Fruit fly (Drosophila melanogaster): ENCODE data around the gene tzn.

tzn gene

DNA sequence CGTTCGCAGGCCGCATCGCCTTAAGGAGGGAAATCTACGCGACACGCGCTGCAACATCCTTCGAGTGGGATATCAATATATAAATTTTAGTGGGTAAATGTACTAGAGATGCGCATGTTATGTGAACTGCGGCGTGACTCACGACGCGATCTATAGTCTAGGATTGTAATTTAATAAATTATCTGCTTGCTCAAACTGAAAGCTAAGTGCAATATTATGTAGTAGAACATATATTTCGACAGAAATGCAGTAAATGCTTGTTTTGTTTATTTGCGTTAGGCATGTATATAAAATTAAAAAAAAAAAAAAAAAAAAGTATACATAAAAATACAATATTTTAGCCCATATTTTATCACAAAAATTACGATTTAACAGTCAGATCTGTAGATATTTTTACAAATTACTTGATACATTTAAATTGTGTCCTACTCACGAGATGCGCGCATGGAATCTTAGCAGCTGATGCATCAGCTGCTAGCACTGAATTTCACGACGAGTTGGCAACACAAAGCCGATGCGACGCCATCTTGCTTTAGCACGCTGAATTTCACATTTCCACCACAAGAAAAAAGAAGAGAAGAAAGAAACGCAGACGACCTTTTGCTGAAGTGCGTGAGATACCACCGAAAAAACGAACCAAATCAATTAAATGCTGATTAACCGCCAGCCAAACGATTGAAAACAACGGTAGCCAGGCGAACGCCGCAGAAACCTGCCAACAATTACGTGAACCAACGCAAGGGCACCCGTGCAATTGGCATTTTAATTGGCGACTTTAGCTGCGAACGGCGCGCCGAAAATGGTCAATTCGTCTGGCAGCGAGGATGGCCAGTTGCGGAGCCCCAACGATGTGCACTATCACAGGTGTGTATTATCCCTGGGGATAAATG is 27.2 kb upstream of the tzn start, which contains the start of the genes CG4042 and Pitslre:
Gene CG4042 (minus strand): TSS at position 507 of the 890 bp plus-strand sequence.
Gene Pitslre (plus strand): TSS at position 528 of the 890 bp plus-strand sequence.
- TF ChIP-seq CG31441 (GFP tag; IDR thresholded peaks at IDR 0.05) (0 out of 2 replicates have a peak, but pooled peaks have one; percentile 33), CG3847 (GFP tag; IDR thresholded peaks at IDR 0.05) (peak; percentile 33), cg (GFP tag; optimal IDR thresholded peaks at IDR 0.05) (no peak), Jarid2 (GFP tag; optimal IDR thresholded peaks at IDR 0.05) (no peak), cas (GFP tag; IDR thresholded peaks at IDR 0.05) (no peak), MBD-R2 (GFP tag; IDR thresholded peaks at IDR 0.05) (peak; percentile 64), CG14050 (GFP tag; IDR thresholded peaks at IDR 0.05) (no peak), lmd (GFP tag; IDR thresholded peaks at IDR 0.05) (0 out of 2 replicates have a peak, but pooled peaks have one; percentile 17), gcm2 (GFP tag; optimal IDR thresholded peaks at IDR 0.05) (no peak), Taf1 (GFP tag; IDR thresholded peaks at IDR 0.05) (no peak), sna (GFP tag; IDR thresholded peaks at IDR 0.05; ENCODE audit: partially characterized antibody) (peak; percentile 69; the same call in 1 of the 2 replicates), Doc3 (GFP tag; IDR thresholded peaks at IDR 0.05; ENCODE audit: partially characterized antibody) (peak; percentile 75), cato (GFP tag; optimal IDR thresholded peaks at IDR 0.05; ENCODE audit: borderline replicate concordance) (peak; percentile 51), CG43689 (GFP tag; IDR thresholded peaks at IDR 0.05) (no peak), CG3065 (GFP tag; optimal IDR thresholded peaks at IDR 0.05) (no peak), ac (GFP tag; optimal IDR thresholded peaks at IDR 0.05) (no peak), CG3995 (GFP tag; optimal IDR thresholded peaks at IDR 0.05) (peak; percentile 26), GATAe (GFP tag; conservative IDR thresholded peaks at IDR 0.05) (no peak), CG10565 (GFP tag; optimal IDR thresholded peaks at IDR 0.05) (no peak), CrebB (tag; optimal IDR thresholded peaks at IDR 0.05) (no peak), Bdp1 (GFP tag; optimal IDR thresholded peaks at IDR 0.05) (peak; percentile 16), az2 (GFP tag; optimal IDR thresholded peaks at IDR 0.05) (peak; percentile 46), HmgZ (tag; optimal IDR thresholded peaks at IDR 0.05) (no peak), CG18619 (GFP tag; optimal IDR thresholded peaks at IDR 0.05) (peak; percentile 14), Six4 (GFP tag; optimal IDR thresholded peaks at IDR 0.05) (peak; percentile 18), CG10209 (GFP tag; optimal IDR thresholded peaks at IDR 0.05) (peak; percentile 28), CG10979 (tag; optimal IDR thresholded peaks at IDR 0.05) (peak; percentile 10), chinmo (GFP tag; IDR thresholded peaks at IDR 0.05; ENCODE audit: partially characterized antibody) (0 out of 4 replicates have a peak, but pooled peaks have one; percentile 15), CG30020 (tag; optimal IDR thresholded peaks at IDR 0.05) (peak; percentile 6), CG3838 (GFP tag; optimal IDR thresholded peaks at IDR 0.05) (no peak), CG34376 (GFP tag; optimal IDR thresholded peaks at IDR 0.05) (no peak), CG10654 (GFP tag; optimal IDR thresholded peaks at IDR 0.05) (peak; percentile 55), tx (GFP tag; optimal IDR thresholded peaks at IDR 0.05) (no peak), CG6791 (GFP tag; IDR thresholded peaks at IDR 0.05; ENCODE audit: partially characterized antibody) (0 out of 3 replicates have a peak, but pooled peaks have one; percentile 54), Xrp1 (GFP tag; IDR thresholded peaks at IDR 0.05) (peak; percentile 38; the same call in 1 of the 2 replicates), CG2712 (tag; optimal IDR thresholded peaks at IDR 0.05) (peak; percentile 60), CG15514 (GFP tag; optimal IDR thresholded peaks at IDR 0.05) (peak; percentile 22), CG12769 (tag; optimal IDR thresholded peaks at IDR 0.05) (no peak), scrt (GFP tag; optimal IDR thresholded peaks at IDR 0.05) (no peak), Atf6 (GFP tag; IDR thresholded peaks at IDR 0.05) (0 out of 2 replicates have a peak, but pooled peaks have one; percentile 36), Hmr (GFP tag; optimal IDR thresholded peaks at IDR 0.05) (peak; percentile 25), CG12659 (GFP tag; optimal IDR thresholded peaks at IDR 0.05) (peak; percentile 21), CG10462 (GFP tag; optimal IDR thresholded peaks at IDR 0.05) (peak; percentile 30), CG10543 (GFP tag; optimal IDR thresholded peaks at IDR 0.05) (no peak), Fer1 (GFP tag; optimal IDR thresholded peaks at IDR 0.05) (peak; percentile 47), Opbp (GFP tag; IDR thresholded peaks at IDR 0.05; ENCODE audit: partially characterized antibody) (peak; percentile 23; the same call in 1 of the 3 replicates), E2f2 (GFP tag; IDR thresholded peaks at IDR 0.05) (no peak), CG4424 (GFP tag; optimal IDR thresholded peaks at IDR 0.05) (peak; percentile 65)
